Fruit fly (Drosophila melanogaster) whole organism, embryonic: ENCODE measurements around the gene CG33235.

Source experiments
- CG12744 ChIP-seq: fragments of 200-800 bp; sonication (Bioruptor generic); optimal IDR thresholded peaks from 2 replicates; lab custom pipeline; 2016; ENCODE audit warnings: missing biosample characterization, missing genetic modification characterization
- CG12769 ChIP-seq: fragments of 200-800 bp; sonication (Bioruptor generic); optimal IDR thresholded peaks from 2 replicates; lab custom pipeline; 2019; ENCODE audit warnings: missing biosample characterization, mild to moderate bottlenecking, missing genetic modification characterization, moderate library complexity
- CG17385 ChIP-seq: fragments of 200-800 bp; sonication (Bioruptor generic); optimal IDR thresholded peaks from 3 replicates; lab custom pipeline; 2018; ENCODE audit warnings: missing biosample characterization, mild to moderate bottlenecking, missing genetic modification characterization
- CG18011 ChIP-seq: fragments of 200-800 bp; sonication (Bioruptor generic); optimal IDR thresholded peaks from 2 replicates; lab custom pipeline; 2017; ENCODE audit warnings: missing biosample characterization, missing genetic modification characterization, mild to moderate bottlenecking, moderate library complexity, missing genotype
- CG2889 ChIP-seq: fragments of 200-800 bp; sonication (Bioruptor generic); IDR thresholded peaks from 3 replicates; pipeline ENCODE4 v1.3.6; 2022; ENCODE audit warnings: missing biosample characterization, missing genetic modification characterization
- CG31224 ChIP-seq: fragments of 200-800 bp; sonication (Bioruptor generic); IDR thresholded peaks from 2 replicates; pipeline ENCODE4 v1.3.6; 2022; ENCODE audit warnings: missing biosample characterization, missing genetic modification characterization
- CG34422 ChIP-seq: fragments of 200-800 bp; sonication (Bioruptor generic); IDR thresholded peaks from 3 replicates; pipeline ENCODE4 v1.3.6; 2022; ENCODE audit warnings: missing biosample characterization, missing genetic modification characterization
- CG3838 ChIP-seq: fragments of 200-800 bp; sonication (Bioruptor generic); optimal IDR thresholded peaks from 3 replicates; lab custom pipeline; 2016; ENCODE audit warnings: missing biosample characterization, missing genetic modification characterization
- CG42726 ChIP-seq: fragments of 200-800 bp; sonication (Bioruptor generic); IDR thresholded peaks from 2 replicates; pipeline ENCODE4 v1.3.6; 2022; ENCODE audit warnings: missing biosample characterization, missing genetic modification characterization; ENCODE audit not compliant: partially characterized antibody
- CG7372 ChIP-seq: fragments of 200-800 bp; sonication (Bioruptor generic); IDR thresholded peaks from 2 replicates; pipeline ENCODE4 v1.3.6; 2022; ENCODE audit warnings: missing biosample characterization, missing genetic modification characterization
- CG7556 ChIP-seq: fragments of 200-800 bp; sonication (Bioruptor generic); optimal IDR thresholded peaks from 2 replicates; lab custom pipeline; 2017; ENCODE audit warnings: missing biosample characterization, mild to moderate bottlenecking, missing genetic modification characterization
- CG8924 ChIP-seq: fragments of 200-800 bp; optimal IDR thresholded peaks from 3 replicates; lab custom pipeline; 2019; ENCODE audit warnings: missing biosample characterization, mild to moderate bottlenecking, missing genetic modification characterization, moderate library complexity
- CG9797 ChIP-seq: fragments of 200-800 bp; sonication (Bioruptor generic); optimal IDR thresholded peaks from 3 replicates; lab custom pipeline; 2018; ENCODE audit warnings: missing biosample characterization, mild to moderate bottlenecking, missing genetic modification characterization
- Camta ChIP-seq: fragments of 200-800 bp; sonication (Bioruptor generic); optimal IDR thresholded peaks from 2 replicates; lab custom pipeline; 2016; ENCODE audit warnings: missing biosample characterization, missing genetic modification characterization
- CrebB ChIP-seq: fragments of 200-800 bp; sonication (Bioruptor generic); optimal IDR thresholded peaks from 3 replicates; lab custom pipeline; 2018; ENCODE audit warnings: missing biosample characterization, mild to moderate bottlenecking, missing genetic modification characterization
- Dp ChIP-seq: fragments of 200-800 bp; sonication (Bioruptor generic); optimal IDR thresholded peaks from 2 replicates; lab custom pipeline; 2018; ENCODE audit warnings: missing biosample characterization, mild to moderate bottlenecking, missing genetic modification characterization, moderate library complexity
- E2f2 ChIP-seq: fragments of 200-800 bp; sonication (Bioruptor generic); IDR thresholded peaks from 2 replicates; pipeline ENCODE4 v1.3.6; 2022; ENCODE audit warnings: missing biosample characterization, missing genetic modification characterization
- Gsc ChIP-seq: fragments of 200-800 bp; sonication (Bioruptor generic); IDR thresholded peaks from 2 replicates; pipeline ENCODE4 v1.3.6; 2022; ENCODE audit warnings: missing biosample characterization, missing genetic modification characterization
- Gug ChIP-seq: fragments of 200-800 bp; sonication (Bioruptor generic); IDR thresholded peaks from 4 replicates; pipeline ENCODE4 v1.3.6; 2022; ENCODE audit warnings: missing biosample characterization, missing genetic modification characterization
- MESR4 ChIP-seq: fragments of 200-800 bp; sonication (Bioruptor generic); optimal IDR thresholded peaks from 2 replicates; lab custom pipeline; 2018; ENCODE audit warnings: missing biosample characterization, mild to moderate bottlenecking, missing genetic modification characterization, moderate library complexity
- Nf-YC ChIP-seq: fragments of 200-800 bp; optimal IDR thresholded peaks from 3 replicates; lab custom pipeline; 2019; ENCODE audit warnings: missing biosample characterization, mild to moderate bottlenecking, missing genetic modification characterization, moderate library complexity
- Oaz ChIP-seq: fragments of 200-800 bp; sonication (Bioruptor generic); IDR thresholded peaks from 2 replicates; pipeline ENCODE4 v1.3.6; 2022; ENCODE audit warnings: missing biosample characterization, missing genetic modification characterization
- Xrp1 ChIP-seq: fragments of 200-800 bp; sonication (Bioruptor generic); IDR thresholded peaks from 2 replicates; pipeline ENCODE4 v1.3.6; 2022; ENCODE audit warnings: missing biosample characterization, missing genetic modification characterization
- ab ChIP-seq: fragments of 200-800 bp; sonication (Bioruptor generic); optimal IDR thresholded peaks from 2 replicates; lab custom pipeline; 2016; ENCODE audit warnings: missing biosample characterization, missing genetic modification characterization
- abd-A ChIP-seq: fragments of 200-800 bp; sonication (Bioruptor generic); optimal IDR thresholded peaks from 3 replicates; lab custom pipeline; 2019; ENCODE audit warnings: missing biosample characterization, mild to moderate bottlenecking, missing genetic modification characterization, moderate library complexity
- bbx ChIP-seq: fragments of 200-800 bp; sonication (Bioruptor generic); IDR thresholded peaks from 2 replicates; pipeline ENCODE4 v1.3.6; 2022; ENCODE audit warnings: missing biosample characterization, missing genetic modification characterization; ENCODE audit not compliant: partially characterized antibody
- chinmo ChIP-seq: fragments of 200-800 bp; sonication (Bioruptor generic); IDR thresholded peaks from 4 replicates; pipeline ENCODE4 v1.3.6; 2022; ENCODE audit warnings: missing biosample characterization, missing genetic modification characterization; ENCODE audit not compliant: partially characterized antibody
- chm ChIP-seq: fragments of 200-800 bp; sonication (Bioruptor generic); IDR thresholded peaks from 2 replicates; pipeline ENCODE4 v1.3.6; 2022; ENCODE audit warnings: missing biosample characterization, missing genetic modification characterization
- cwo ChIP-seq: fragments of 200-800 bp; sonication (Bioruptor generic); optimal IDR thresholded peaks from 3 replicates; lab custom pipeline; 2017; ENCODE audit warnings: missing biosample characterization, missing genetic modification characterization, mild to moderate bottlenecking, moderate library complexity, missing genetic modification reagents
- fd3F ChIP-seq: fragments of 200-800 bp; sonication (Bioruptor generic); optimal IDR thresholded peaks from 2 replicates; lab custom pipeline; 2018; ENCODE audit warnings: missing biosample characterization, mild to moderate bottlenecking, missing genetic modification characterization, moderate library complexity
- gcm ChIP-seq: fragments of 200-800 bp; sonication (Bioruptor generic); optimal IDR thresholded peaks from 2 replicates; lab custom pipeline; 2019; ENCODE audit warnings: missing biosample characterization, mild to moderate bottlenecking, missing genetic modification characterization, moderate library complexity
- ham ChIP-seq: fragments of 200-800 bp; sonication (Bioruptor generic); IDR thresholded peaks from 2 replicates; pipeline ENCODE4 v1.3.6; 2022; ENCODE audit warnings: missing biosample characterization, missing genetic modification characterization
- klu ChIP-seq: fragments of 200-800 bp; sonication (Bioruptor generic); IDR thresholded peaks from 2 replicates; pipeline ENCODE4 v1.3.6; 2022; ENCODE audit warnings: missing biosample characterization, missing genetic modification characterization
- kni ChIP-seq: fragments of 200-800 bp; sonication (Bioruptor generic); optimal IDR thresholded peaks from 3 replicates; lab custom pipeline; 2017; ENCODE audit warnings: mild to moderate bottlenecking, missing biosample characterization, missing genetic modification reagents, missing genetic modification characterization
- lilli ChIP-seq: fragments of 200-800 bp; sonication (Bioruptor generic); optimal IDR thresholded peaks from 3 replicates; lab custom pipeline; 2016; ENCODE audit warnings: missing biosample characterization, missing genetic modification characterization
- lmd ChIP-seq: fragments of 200-800 bp; sonication (Bioruptor generic); IDR thresholded peaks from 2 replicates; pipeline ENCODE4 v1.3.6; 2022; ENCODE audit warnings: missing biosample characterization, missing genetic modification characterization
- nau ChIP-seq: fragments of 200-800 bp; sonication (Bioruptor generic); optimal IDR thresholded peaks from 3 replicates; lab custom pipeline; 2017; ENCODE audit warnings: missing biosample characterization, mild to moderate bottlenecking, missing genetic modification characterization, missing genetic modification reagents
- nerfin-2 ChIP-seq: fragments of 200-800 bp; sonication (Bioruptor generic); IDR thresholded peaks from 2 replicates; pipeline ENCODE4 v1.3.6; 2022; ENCODE audit warnings: missing biosample characterization, missing genetic modification characterization; ENCODE audit not compliant: partially characterized antibody
- org-1 ChIP-seq: fragments of 200-800 bp; sonication (Bioruptor generic); optimal IDR thresholded peaks from 2 replicates; lab custom pipeline; 2017; ENCODE audit warnings: missing biosample characterization, missing genetic modification characterization
- pzg ChIP-seq: fragments of 200-800 bp; sonication (Bioruptor generic); optimal IDR thresholded peaks from 3 replicates; lab custom pipeline; 2018; ENCODE audit warnings: missing biosample characterization, mild to moderate bottlenecking, missing genetic modification characterization, moderate library complexity
- row ChIP-seq: fragments of 200-800 bp; sonication (Bioruptor generic); IDR thresholded peaks from 3 replicates; pipeline ENCODE4 v1.3.6; 2022; ENCODE audit warnings: missing biosample characterization, missing genetic modification characterization
- salm ChIP-seq: fragments of 200-800 bp; sonication (Bioruptor generic); optimal IDR thresholded peaks from 2 replicates; lab custom pipeline; 2018; ENCODE audit warnings: missing biosample characterization, mild to moderate bottlenecking, missing genetic modification characterization
- sd ChIP-seq: fragments of 200-800 bp; sonication (Bioruptor generic); optimal IDR thresholded peaks from 3 replicates; lab custom pipeline; 2018; ENCODE audit warnings: missing biosample characterization, mild to moderate bottlenecking, missing genetic modification characterization, moderate library complexity
- shn ChIP-seq: fragments of 200-800 bp; sonication (Bioruptor generic); optimal IDR thresholded peaks from 3 replicates; lab custom pipeline; 2016; ENCODE audit warnings: missing biosample characterization, missing genetic modification characterization
- so ChIP-seq: fragments of 200-800 bp; sonication (Bioruptor generic); IDR thresholded peaks from 3 replicates; pipeline ENCODE4 v1.3.6; 2022; ENCODE audit warnings: missing biosample characterization, missing genetic modification characterization
- sr ChIP-seq: fragments of 200-800 bp; sonication (Bioruptor generic); IDR thresholded peaks from 3 replicates; pipeline ENCODE4 v1.3.6; 2022; ENCODE audit warnings: missing biosample characterization, missing genetic modification characterization
- trem ChIP-seq: fragments of 200-800 bp; optimal IDR thresholded peaks from 3 replicates; lab custom pipeline; 2019; ENCODE audit warnings: missing biosample characterization, mild to moderate bottlenecking, missing genetic modification characterization, moderate library complexity
- twi ChIP-seq: fragments of 200-800 bp; optimal IDR thresholded peaks from 2 replicates; lab custom pipeline; 2019; ENCODE audit warnings: missing biosample characterization, mild to moderate bottlenecking, missing genetic modification characterization, moderate library complexity

CG33235 gene

DNA sequence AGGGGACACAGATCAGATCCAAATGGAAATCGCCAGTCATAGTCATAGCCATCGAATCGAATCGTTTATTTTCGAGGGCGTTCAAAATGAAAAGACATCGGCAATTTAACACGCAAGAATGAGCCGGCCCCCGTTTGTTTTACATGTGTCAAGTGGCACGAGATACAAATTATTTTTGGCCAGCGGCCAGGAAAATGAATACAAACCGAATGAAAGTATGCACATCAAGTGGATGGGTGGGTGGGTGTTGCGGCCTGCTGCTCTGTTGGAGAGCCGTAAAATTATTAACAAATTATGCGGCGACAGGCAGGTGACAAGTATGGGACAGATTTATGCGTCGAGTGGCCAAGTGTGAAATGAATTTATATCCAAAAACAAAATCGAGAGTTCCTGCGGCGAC is 27.3 kb downstream of the CG33235 start:
- TF ChIP-seq CG12769 (tag; lab: Kevin White, UChicago) (peak; percentile 1), lmd (no peak), sr (peak; percentile 67; the same call in 2 of the 3 replicates), CG7372 (GFP tag; lab: Robert Waterston, UW) (no peak), CrebB (tag; lab: Kevin White, UChicago) (no peak), so (GFP tag; lab: Robert Waterston, UW) (peak; percentile 23; the same call in 1 of the 3 replicates), nau (GFP tag; lab: Kevin White, UChicago) (no peak), CG12744 (no peak), chinmo (GFP tag; lab: Robert Waterston, UW) (0 out of 4 replicates have a peak, but pooled peaks have one; percentile 23), CG3838 (GFP tag; lab: Kevin White, UChicago) (no peak), ab (no peak), CG34422 (GFP tag; lab: Robert Waterston, UW) (no peak), sd (tag; lab: Kevin White, UChicago) (peak; percentile 65), cwo (GFP tag; lab: Kevin White, UChicago) (peak; percentile 64), CG8924 (tag; lab: Kevin White, UChicago) (no peak), abd-A (tag; lab: Kevin White, UChicago) (peak; percentile 13)

DNA sequence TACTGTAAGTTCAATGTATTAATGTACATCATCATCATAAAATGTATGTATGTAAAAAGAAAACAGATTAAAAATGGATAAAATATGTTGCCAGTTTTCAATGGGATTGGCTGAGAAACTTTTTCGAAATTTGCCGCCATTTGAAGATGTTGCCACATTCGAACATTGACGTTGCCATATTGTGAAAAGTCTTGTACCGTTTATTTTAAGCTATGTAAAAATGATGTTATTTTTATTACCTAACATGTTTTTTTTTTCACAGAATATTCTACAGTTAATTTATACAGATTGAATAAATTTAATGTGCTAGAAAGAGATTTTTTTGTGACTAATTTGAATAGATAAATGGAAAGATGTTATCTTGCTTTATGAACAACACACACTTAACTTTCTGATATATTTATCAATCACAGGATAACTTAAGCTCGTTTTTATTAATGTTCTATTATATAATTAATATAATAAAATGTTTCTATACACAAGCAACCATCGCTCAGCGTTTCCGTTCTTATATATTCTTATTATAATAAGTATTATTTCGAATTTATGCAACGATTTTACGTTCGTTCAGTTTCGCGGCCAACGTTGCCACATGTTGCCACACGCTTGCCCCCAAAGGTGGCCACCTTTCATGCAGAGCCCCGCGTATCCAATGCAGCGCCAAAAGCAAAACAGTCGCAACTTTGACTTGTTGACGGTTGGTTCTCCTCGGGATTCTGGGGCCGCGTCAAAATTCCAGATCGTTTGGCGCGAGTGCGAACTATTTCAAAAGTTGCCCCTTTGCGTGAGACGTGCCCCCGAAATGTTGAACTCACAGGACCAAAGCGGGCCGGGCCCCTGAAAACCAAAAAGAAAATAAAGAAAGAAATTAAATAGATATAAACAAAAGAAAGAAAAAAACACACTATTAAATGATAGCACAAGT is 32.2 kb downstream of the CG33235 start, which contains the start of gene CG43155:
Gene CG43155, plus strand, starts transcription at position 875 of the 925 bp plus-strand sequence.
- TF ChIP-seq Xrp1 (GFP tag; lab: Robert Waterston, UW) = no peak
- no peak for TF ChIP-seq MESR4 (GFP tag; lab: Kevin White, UChicago)
- no peak for TF ChIP-seq fd3F (GFP tag; lab: Kevin White, UChicago)
- no peak for TF ChIP-seq Nf-YC (tag; lab: Kevin White, UChicago)
- TF ChIP-seq salm (tag; lab: Kevin White, UChicago) = no peak
- TF ChIP-seq ham (GFP tag; lab: Robert Waterston, UW) = no peak
- no peak for TF ChIP-seq CG31224 (GFP tag; lab: Robert Waterston, UW)
- no peak for TF ChIP-seq CG18011 (GFP tag; lab: Kevin White, UChicago)
- TF ChIP-seq twi (tag; lab: Kevin White, UChicago) = no peak
- no peak for TF ChIP-seq Oaz (GFP tag; lab: Robert Waterston, UW)
- TF ChIP-seq Camta = no peak
- TF ChIP-seq trem (tag; lab: Kevin White, UChicago) = no peak
- TF ChIP-seq CG2889 (GFP tag; lab: Robert Waterston, UW) = no peak
- TF ChIP-seq bbx (GFP tag; lab: Robert Waterston, UW) = peak; percentile 14; the same call in 1 of the 2 replicates
- TF ChIP-seq gcm (GFP tag; lab: Kevin White, UChicago) = no peak
- no peak for TF ChIP-seq Gsc
- TF ChIP-seq klu = no peak
- no peak for TF ChIP-seq kni (GFP tag; lab: Kevin White, UChicago)
- no peak for TF ChIP-seq CG9797 (GFP tag; lab: Kevin White, UChicago)
- no peak for TF ChIP-seq CG42726
- TF ChIP-seq CG7556 (GFP tag; lab: Kevin White, UChicago) = no peak
- TF ChIP-seq CG17385 (GFP tag; lab: Kevin White, UChicago) = no peak
- TF ChIP-seq chm (GFP tag; lab: Robert Waterston, UW) = no peak
- peak; percentile 72 for TF ChIP-seq E2f2 (GFP tag; lab: Robert Waterston, UW)
- no peak for TF ChIP-seq org-1 (GFP tag; lab: Kevin White, UChicago)
- TF ChIP-seq lilli (GFP tag; lab: Kevin White, UChicago) = no peak
- TF ChIP-seq Gug (GFP tag; lab: Robert Waterston, UW) = no peak
- no peak for TF ChIP-seq shn (GFP tag; lab: Kevin White, UChicago)
- TF ChIP-seq CG34422 (GFP tag; lab: Robert Waterston, UW) = 0 out of 3 replicates have a peak, but pooled peaks have one; percentile 20
- TF ChIP-seq row = no peak
- TF ChIP-seq pzg (GFP tag; lab: Kevin White, UChicago) = peak; percentile 20
- peak; percentile 70 for TF ChIP-seq Dp (GFP tag; lab: Kevin White, UChicago)
- TF ChIP-seq nerfin-2 (GFP tag; lab: Robert Waterston, UW) = no peak
